Worm (Caenorhabditis elegans) whole organism, late embryonic: Measurements from ENCODE around the gene irk-3.

Source experiments
- C08G9.2 ChIP-seq: sonication (generic microtip); optimal IDR thresholded peaks from 2 replicates; lab custom pipeline; 2016; ENCODE audit warnings: mild to moderate bottlenecking, missing genetic modification characterization, moderate library complexity, missing compliant biosample characterization
- C38D4.7 ChIP-seq: fragments of 200-800 bp; sonication (Bioruptor generic); optimal IDR thresholded peaks from 2 replicates; lab custom pipeline; 2018; ENCODE audit warnings: mild to moderate bottlenecking, missing genetic modification characterization, moderate library complexity, missing compliant biosample characterization
- F13H6.1 ChIP-seq: sonication (generic microtip); optimal IDR thresholded peaks from 2 replicates; lab custom pipeline; 2016; ENCODE audit warnings: missing genetic modification characterization, missing compliant biosample characterization
- T23F11.4 ChIP-seq: fragments of 200-800 bp; sonication (Bioruptor generic); optimal IDR thresholded peaks from 2 replicates; lab custom pipeline; 2018; ENCODE audit warnings: mild to moderate bottlenecking, missing genetic modification characterization, missing compliant biosample characterization
- Y22D7AL.16 ChIP-seq: sonication (generic microtip); optimal IDR thresholded peaks from 2 replicates; lab custom pipeline; 2016; ENCODE audit warnings: missing genetic modification characterization, missing compliant biosample characterization
- ama-1 ChIP-seq: fragments of 150-350 bp; optimal IDR thresholded peaks from 2 replicates; lab custom pipeline; 2014
- ceh-14 ChIP-seq: sonication (generic microtip); optimal IDR thresholded peaks from 2 replicates; lab custom pipeline; 2016; ENCODE audit warnings: missing genotype, missing genetic modification characterization, missing compliant biosample characterization
- ceh-22 ChIP-seq: sonication (generic microtip); optimal IDR thresholded peaks from 2 replicates; lab custom pipeline; 2017; ENCODE audit warnings: missing biosample characterization, missing genetic modification characterization
- ceh-24 ChIP-seq: sonication (generic microtip); optimal IDR thresholded peaks from 2 replicates; lab custom pipeline; 2016; ENCODE audit warnings: mild to moderate bottlenecking, missing genetic modification characterization, missing compliant biosample characterization
- ceh-48 ChIP-seq: sonication (generic microtip); optimal IDR thresholded peaks from 2 replicates; lab custom pipeline; 2016; ENCODE audit warnings: missing genetic modification characterization, inconsistent platforms, missing compliant biosample characterization
- che-1 ChIP-seq: sonication (generic microtip); optimal IDR thresholded peaks from 2 replicates; lab custom pipeline; 2016; ENCODE audit warnings: mild to moderate bottlenecking, missing genetic modification characterization, missing compliant biosample characterization
- elt-2 ChIP-seq: sonication (generic microtip); optimal IDR thresholded peaks from 2 replicates; lab custom pipeline; 2016; ENCODE audit warnings: missing genetic modification reagents, missing genetic modification characterization, missing compliant biosample characterization
- ets-4 ChIP-seq: sonication (generic microtip); optimal IDR thresholded peaks from 2 replicates; lab custom pipeline; 2016; ENCODE audit warnings: missing genetic modification characterization, missing compliant biosample characterization
- fax-1 ChIP-seq: sonication (generic microtip); optimal IDR thresholded peaks from 2 replicates; lab custom pipeline; 2016; ENCODE audit warnings: missing genotype, missing genetic modification characterization, missing compliant biosample characterization
- fkh-6 ChIP-seq: sonication (generic microtip); optimal IDR thresholded peaks from 2 replicates; lab custom pipeline; 2016; ENCODE audit warnings: missing genetic modification characterization, missing compliant biosample characterization
- gmeb-2 ChIP-seq: sonication (generic microtip); optimal IDR thresholded peaks from 2 replicates; lab custom pipeline; 2016; ENCODE audit warnings: missing genetic modification characterization, inconsistent platforms, missing compliant biosample characterization
- hlh-13 ChIP-seq: fragments of 200-800 bp; sonication (Bioruptor generic); optimal IDR thresholded peaks from 2 replicates; lab custom pipeline; 2018; ENCODE audit warnings: mild to moderate bottlenecking, missing genetic modification characterization, missing compliant biosample characterization
- hlh-15 ChIP-seq: sonication (generic microtip); optimal IDR thresholded peaks from 2 replicates; lab custom pipeline; 2016; ENCODE audit warnings: missing genetic modification characterization, missing compliant biosample characterization
- hlh-30 ChIP-seq: sonication (generic microtip); optimal IDR thresholded peaks from 2 replicates; lab custom pipeline; 2017; ENCODE audit warnings: antibody characterized with exemption, missing genetic modification characterization, missing compliant biosample characterization; ENCODE audit not compliant: insufficient read depth
- hlh-6 ChIP-seq: sonication (generic microtip); optimal IDR thresholded peaks from 2 replicates; lab custom pipeline; 2016; ENCODE audit warnings: missing genotype, missing genetic modification characterization, missing compliant biosample characterization
- hlh-8 ChIP-seq: sonication (generic microtip); optimal IDR thresholded peaks from 2 replicates; lab custom pipeline; 2016; ENCODE audit warnings: missing genotype, missing genetic modification characterization, missing compliant biosample characterization
- lin-11 ChIP-seq: fragments of 200-800 bp; sonication (Bioruptor generic); optimal IDR thresholded peaks from 2 replicates; lab custom pipeline; 2018; ENCODE audit warnings: mild to moderate bottlenecking, missing genetic modification characterization, missing compliant biosample characterization
- madf-2 ChIP-seq: sonication (generic microtip); optimal IDR thresholded peaks from 2 replicates; lab custom pipeline; 2017; ENCODE audit warnings: missing genetic modification characterization, missing compliant biosample characterization
- nfya-1 ChIP-seq: sonication (generic microtip); optimal IDR thresholded peaks from 2 replicates; lab custom pipeline; 2017; ENCODE audit warnings: missing genetic modification characterization, mild to moderate bottlenecking, missing compliant biosample characterization, antibody characterized with exemption, moderate library complexity
- nhr-11 ChIP-seq: fragments of 150-350 bp; optimal IDR thresholded peaks from 2 replicates; lab custom pipeline; 2014; ENCODE audit warnings: missing biosample characterization, missing genetic modification characterization
- nhr-232 ChIP-seq: sonication (generic microtip); optimal IDR thresholded peaks from 2 replicates; lab custom pipeline; 2016; ENCODE audit warnings: missing genetic modification characterization, missing compliant biosample characterization
- npax-4 ChIP-seq: sonication (generic microtip); optimal IDR thresholded peaks from 2 replicates; lab custom pipeline; 2016; ENCODE audit warnings: missing genetic modification characterization, missing compliant biosample characterization
- odd-2 ChIP-seq: sonication (generic microtip); optimal IDR thresholded peaks from 2 replicates; lab custom pipeline; 2017; ENCODE audit warnings: antibody characterized with exemption, mild to moderate bottlenecking, missing genetic modification characterization, missing compliant biosample characterization
- pag-3 ChIP-seq: sonication (generic microtip); optimal IDR thresholded peaks from 2 replicates; lab custom pipeline; 2016; ENCODE audit warnings: missing compliant biosample characterization, missing genetic modification characterization, borderline replicate concordance
- pat-9 ChIP-seq: fragments of 200-800 bp; sonication (Bioruptor generic); optimal IDR thresholded peaks from 2 replicates; lab custom pipeline; 2018; ENCODE audit warnings: mild to moderate bottlenecking, missing genetic modification characterization, moderate library complexity, missing compliant biosample characterization
- pax-1 ChIP-seq: fragments of 150-350 bp; optimal IDR thresholded peaks from 2 replicates; lab custom pipeline; 2014; ENCODE audit warnings: missing biosample characterization, missing genetic modification characterization
- pha-2 ChIP-seq: sonication (generic microtip); optimal IDR thresholded peaks from 2 replicates; lab custom pipeline; 2017; ENCODE audit warnings: mild to moderate bottlenecking, missing genetic modification characterization, missing compliant biosample characterization
- pha-4 ChIP-seq: fragments of 150-350 bp; optimal IDR thresholded peaks from 2 replicates; lab custom pipeline; 2018; ENCODE audit warnings: missing biosample characterization, missing genetic modification reagents, missing genetic modification characterization
- pros-1 ChIP-seq: fragments of 150-350 bp; optimal IDR thresholded peaks from 2 replicates; lab custom pipeline; 2014; ENCODE audit warnings: missing biosample characterization, missing genetic modification reagents, missing genetic modification characterization
- ref-2 ChIP-seq: sonication (generic microtip); optimal IDR thresholded peaks from 2 replicates; lab custom pipeline; 2016; ENCODE audit warnings: missing genetic modification characterization, missing compliant biosample characterization
- rnt-1 ChIP-seq: sonication (generic microtip); optimal IDR thresholded peaks from 2 replicates; lab custom pipeline; 2016; ENCODE audit warnings: missing genetic modification characterization, missing compliant biosample characterization
- sdc-2 ChIP-seq: sonication (generic microtip); optimal IDR thresholded peaks from 2 replicates; lab custom pipeline; 2016; ENCODE audit warnings: missing genotype, missing genetic modification characterization, missing compliant biosample characterization
- sox-4 ChIP-seq: sonication (generic microtip); optimal IDR thresholded peaks from 2 replicates; lab custom pipeline; 2017; ENCODE audit warnings: mild to moderate bottlenecking, missing genetic modification characterization, inconsistent platforms, missing compliant biosample characterization
- syd-9 ChIP-seq: sonication (generic microtip); optimal IDR thresholded peaks from 2 replicates; lab custom pipeline; 2016; ENCODE audit warnings: mild to moderate bottlenecking, missing genetic modification characterization, moderate library complexity, missing compliant biosample characterization
- tbx-2 ChIP-seq: sonication (generic microtip); optimal IDR thresholded peaks from 2 replicates; lab custom pipeline; 2016; ENCODE audit warnings: missing genetic modification characterization, missing compliant biosample characterization
- tbx-7 ChIP-seq: sonication (generic microtip); optimal IDR thresholded peaks from 2 replicates; lab custom pipeline; 2016; ENCODE audit warnings: missing genotype, missing genetic modification characterization, missing compliant biosample characterization
- ttx-3 ChIP-seq: sonication (generic microtip); optimal IDR thresholded peaks from 2 replicates; lab custom pipeline; 2016; ENCODE audit warnings: missing genetic modification reagents, missing genetic modification characterization, missing compliant biosample characterization
- unc-3 ChIP-seq, 2 experiments: fragments of 200-800 bp in 1 of 2; sonication (Bioruptor generic) in 1 of 2; sonication (generic microtip) in 1 of 2; conservative IDR thresholded peaks in 1 of 2; optimal IDR thresholded peaks in 1 of 2; 2 replicates each; pipeline versions ENCODE4 v1.3.6 to Lab custom; 2016 to 2022; ENCODE audit warnings: missing compliant biosample characterization in 2 of 2, missing genetic modification characterization in 2 of 2, missing genetic modification reagents in 1 of 2
- unc-42 ChIP-seq: sonication (generic microtip); optimal IDR thresholded peaks from 2 replicates; lab custom pipeline; 2016; ENCODE audit warnings: missing genotype, missing genetic modification characterization, missing compliant biosample characterization
- unc-55 ChIP-seq: sonication (generic microtip); optimal IDR thresholded peaks from 2 replicates; lab custom pipeline; 2017; ENCODE audit warnings: missing biosample characterization, missing genetic modification reagents, missing genetic modification characterization
- unc-86 ChIP-seq: sonication (generic microtip); optimal IDR thresholded peaks from 2 replicates; lab custom pipeline; 2016; ENCODE audit warnings: missing genetic modification characterization, missing compliant biosample characterization
- ztf-16 ChIP-seq: sonication (generic microtip); optimal IDR thresholded peaks from 2 replicates; lab custom pipeline; 2017; ENCODE audit warnings: missing genetic modification characterization, missing compliant biosample characterization

Gene irk-3

DNA sequence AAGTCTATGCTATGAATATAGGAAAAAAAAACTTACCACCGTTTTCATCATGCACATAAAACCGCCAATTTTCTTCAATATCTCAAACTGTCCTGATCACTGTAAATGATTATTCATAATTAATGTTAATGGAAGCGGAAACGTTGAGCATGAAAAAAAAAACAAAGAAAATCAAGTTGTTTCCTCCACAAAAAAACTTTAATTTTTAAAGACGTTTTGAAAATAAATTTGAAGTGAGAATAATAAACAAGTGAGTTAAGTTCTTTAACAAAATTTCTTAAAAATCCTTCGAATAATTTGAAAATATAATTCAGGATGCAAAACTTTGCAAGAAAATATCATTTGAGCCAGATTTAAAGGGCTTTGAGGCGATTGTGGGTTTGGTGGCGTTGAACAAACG lies at the start of gene irk-3:
Gene irk-3 (minus strand): TSS at position 101 of the 400 bp plus-strand sequence.
- TF ChIP-seq hlh-30 (tag; lab: Kevin White, UChicago) (no peak), ceh-48 (tag; lab: Kevin White, UChicago) (no peak), hlh-13 (GFP tag; lab: Kevin White, UChicago) (no peak), unc-86 (tag; lab: Kevin White, UChicago) (no peak), fax-1 (no peak), pag-3 (tag; lab: Kevin White, UChicago) (no peak), ceh-14 (tag; lab: Kevin White, UChicago) (no peak)

DNA sequence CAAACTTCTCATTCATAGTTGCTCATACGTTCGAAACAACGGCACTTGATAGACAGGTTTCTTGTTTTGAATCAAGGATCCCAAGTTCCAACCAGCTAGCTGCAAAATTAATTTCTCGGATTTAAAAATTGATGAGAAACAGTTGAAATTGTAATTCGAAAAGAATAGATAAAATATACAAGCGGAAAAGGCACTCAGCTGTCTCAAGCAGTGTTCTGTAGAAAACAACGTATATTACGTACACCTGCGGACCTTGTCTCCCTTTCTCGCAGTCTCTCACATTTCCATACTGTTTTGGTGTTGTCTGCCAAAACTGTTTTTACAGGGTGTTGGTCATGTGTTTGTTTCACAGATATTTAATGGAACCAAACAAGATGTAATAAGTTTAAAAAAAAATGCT lies 45.4 kb upstream of the irk-3 start, which contains the start of gene F23D12.10:
Gene F23D12.10 (minus strand): TSS at position 101 of the 400 bp plus-strand sequence.
- no peak for TF ChIP-seq ztf-16 (tag; lab: Kevin White, UChicago)
- TF ChIP-seq nhr-232 (tag; lab: Kevin White, UChicago): no peak
- TF ChIP-seq ets-4: no peak
- TF ChIP-seq unc-55 (GFP tag; lab: Kevin White, UChicago): no peak
- TF ChIP-seq che-1 (tag; lab: Kevin White, UChicago): no peak
- TF ChIP-seq hlh-15 (tag; lab: Kevin White, UChicago): no peak
- no peak for TF ChIP-seq ceh-48 (tag; lab: Kevin White, UChicago)
- no peak for TF ChIP-seq npax-4 (tag; lab: Kevin White, UChicago)
- no peak for TF ChIP-seq sox-4 (tag; lab: Kevin White, UChicago)
- no peak for TF ChIP-seq ceh-24 (tag; lab: Kevin White, UChicago)
- TF ChIP-seq fax-1: no peak
- TF ChIP-seq elt-2 (tag; lab: Kevin White, UChicago): no peak
- TF ChIP-seq gmeb-2 (tag; lab: Kevin White, UChicago): no peak
- TF ChIP-seq hlh-6 (tag; lab: Kevin White, UChicago): no peak
- no peak for TF ChIP-seq fkh-6 (tag; lab: Kevin White, UChicago)
- no peak for TF ChIP-seq F13H6.1 (tag; lab: Kevin White, UChicago)
- TF ChIP-seq C38D4.7 (GFP tag; lab: Kevin White, UChicago): no peak
- no peak for TF ChIP-seq ref-2 (tag; lab: Kevin White, UChicago)

ce11 chrX:14412774-14413173 lies 42.6 kb upstream of the irk-3 start, which contains the start of gene fbxa-179:
fbxa-179 (minus strand) TSS chrX:14412874.
- TF ChIP-seq hlh-6 (tag; lab: Kevin White, UChicago): no peak
- TF ChIP-seq tbx-2: no peak
- TF ChIP-seq nfya-1 (tag; lab: Kevin White, UChicago): no peak
- no peak for TF ChIP-seq pat-9 (tag; lab: Kevin White, UChicago)
- TF ChIP-seq C08G9.2 (tag; lab: Kevin White, UChicago): no peak
- TF ChIP-seq unc-42 (tag; lab: Kevin White, UChicago): no peak
- TF ChIP-seq C38D4.7 (GFP tag; lab: Kevin White, UChicago): no peak
- no peak for TF ChIP-seq hlh-8 (tag; lab: Kevin White, UChicago)
- no peak for TF ChIP-seq fax-1
- no peak for TF ChIP-seq ceh-22 (tag; lab: Kevin White, UChicago)
- TF ChIP-seq nhr-11 (tag; lab: Kevin White, UChicago): no peak
- no peak for TF ChIP-seq ceh-14 (tag; lab: Kevin White, UChicago)
- no peak for TF ChIP-seq pax-1 (tag; lab: Kevin White, UChicago)
- no peak for TF ChIP-seq tbx-7
- no peak for TF ChIP-seq madf-2 (tag; lab: Kevin White, UChicago)
- no peak for TF ChIP-seq ceh-24 (tag; lab: Kevin White, UChicago)

DNA sequence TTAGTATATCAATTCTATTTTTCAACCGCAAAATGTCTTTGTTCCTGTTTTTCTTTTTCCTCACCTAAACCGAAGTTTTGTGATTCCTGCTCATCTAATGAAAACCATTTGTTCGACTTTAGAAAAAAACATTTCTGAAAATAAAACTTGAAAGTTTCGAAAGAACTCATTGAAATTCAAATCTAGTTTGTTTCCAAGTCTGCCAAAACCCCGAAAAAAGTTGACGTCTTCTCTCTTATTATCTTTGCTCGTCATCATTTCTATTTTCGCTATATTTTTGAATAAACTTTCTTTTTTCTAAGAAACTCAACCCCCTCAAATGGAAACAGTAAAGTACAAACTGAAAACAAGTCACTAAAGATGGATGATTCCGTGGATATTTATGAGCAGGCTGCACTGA lies 35.6 kb upstream of the irk-3 start, which contains the start of gene frpr-17:
Gene frpr-17 (plus strand): TSS at position 301 of the 400 bp plus-strand sequence.
- TF ChIP-seq pros-1 (tag; lab: Kevin White, UChicago) (no peak), pha-4 (no peak), pha-2 (tag; lab: Kevin White, UChicago) (no peak), ama-1 (lab: Kevin White, UChicago) (no peak), rnt-1 (tag; lab: Kevin White, UChicago) (no peak), tbx-2 (no peak), unc-86 (tag; lab: Kevin White, UChicago) (no peak), C38D4.7 (GFP tag; lab: Kevin White, UChicago) (no peak), odd-2 (tag; lab: Kevin White, UChicago) (no peak), ttx-3 (tag; lab: Kevin White, UChicago) (no peak), syd-9 (tag; lab: Kevin White, UChicago) (no peak), Y22D7AL.16 (no peak), lin-11 (no peak), fkh-6 (tag; lab: Kevin White, UChicago) (no peak), che-1 (tag; lab: Kevin White, UChicago) (no peak), elt-2 (tag; lab: Kevin White, UChicago) (no peak), unc-3 (GFP tag; conservative IDR thresholded peaks at IDR 0.05; lab: Robert Waterston, UW) (no peak), unc-3 (tag; optimal IDR thresholded peaks at IDR 0.05; lab: Kevin White, UChicago) (no peak), T23F11.4 (GFP tag; lab: Kevin White, UChicago) (no peak), sdc-2 (no peak)
